Worm (Caenorhabditis elegans) whole organism, L2 larva: Measurements from ENCODE around the gene fbxa-176.

Experiments used
- C34F6.9 ChIP-seq: fragments of 150-350 bp; optimal IDR thresholded peaks from 2 replicates; lab custom pipeline; 2014; ENCODE audit warnings: missing biosample characterization, missing genetic modification characterization
- Y55F3AM.14 ChIP-seq: fragments of 200-800 bp; sonication (Bioruptor generic); optimal IDR thresholded peaks from 2 replicates; lab custom pipeline; 2018; ENCODE audit warnings: mild to moderate bottlenecking, missing genetic modification characterization, missing compliant biosample characterization
- ZK546.5 ChIP-seq: sonication (generic microtip); optimal IDR thresholded peaks from 2 replicates; lab custom pipeline; 2017; ENCODE audit warnings: missing biosample characterization, missing genetic modification characterization
- alr-1 ChIP-seq: fragments of 150-350 bp; optimal IDR thresholded peaks from 2 replicates; lab custom pipeline; 2014; ENCODE audit warnings: missing biosample characterization, missing genetic modification characterization
- aly-2 ChIP-seq: fragments of 150-350 bp; optimal IDR thresholded peaks from 2 replicates; lab custom pipeline; 2014; ENCODE audit warnings: missing biosample characterization, missing genetic modification characterization
- ama-1 ChIP-seq: fragments of 150-350 bp; optimal IDR thresholded peaks from 2 replicates; lab custom pipeline; 2018; ENCODE audit warnings: inconsistent platforms
- blmp-1 ChIP-seq: sonication (generic microtip); optimal IDR thresholded peaks from 2 replicates; lab custom pipeline; 2017; ENCODE audit warnings: missing genetic modification characterization, mild to moderate bottlenecking, missing compliant biosample characterization, antibody characterized with exemption, moderate library complexity; ENCODE audit not compliant: insufficient read depth
- ceh-82 ChIP-seq: fragments of 150-350 bp; optimal IDR thresholded peaks from 2 replicates; lab custom pipeline; 2014; ENCODE audit warnings: missing biosample characterization, missing genetic modification characterization
- crh-2 ChIP-seq: sonication (generic microtip); optimal IDR thresholded peaks from 2 replicates; lab custom pipeline; 2017; ENCODE audit warnings: missing biosample characterization, missing genetic modification characterization
- dmd-4 ChIP-seq: sonication (generic microtip); optimal IDR thresholded peaks from 2 replicates; lab custom pipeline; 2017; ENCODE audit warnings: missing biosample characterization, missing genetic modification characterization
- elt-1 ChIP-seq: fragments of 150-350 bp; optimal IDR thresholded peaks from 2 replicates; lab custom pipeline; 2014; ENCODE audit warnings: missing biosample characterization, missing genetic modification characterization
- elt-3 ChIP-seq: sonication (generic microtip); optimal IDR thresholded peaks from 2 replicates; lab custom pipeline; 2017; ENCODE audit warnings: missing biosample characterization, missing genetic modification characterization
- fos-1 ChIP-seq: fragments of 150-350 bp; optimal IDR thresholded peaks from 2 replicates; lab custom pipeline; 2014; ENCODE audit warnings: missing biosample characterization, missing genetic modification characterization
- gmeb-1 ChIP-seq: fragments of 150-350 bp; optimal IDR thresholded peaks from 2 replicates; lab custom pipeline; 2014; ENCODE audit warnings: missing biosample characterization, missing genetic modification characterization
- lin-11 ChIP-seq: fragments of 150-350 bp; sonication (generic microtip); optimal IDR thresholded peaks from 2 replicates; lab custom pipeline; 2014; ENCODE audit warnings: missing biosample characterization, missing genetic modification characterization, inconsistent platforms, mixed read lengths
- lin-39 ChIP-seq: fragments of 150-350 bp; optimal IDR thresholded peaks from 2 replicates; lab custom pipeline; 2014; ENCODE audit warnings: missing biosample characterization, missing genetic modification reagents, missing genetic modification characterization
- lsy-2 ChIP-seq, 2 experiments: fragments of 150-350 bp in 1 of 2; sonication (generic microtip) in 1 of 2; optimal IDR thresholded peaks; 2 replicates each; lab custom pipeline; 2014 to 2017; ENCODE audit warnings: missing biosample characterization in 2 of 2, missing genetic modification characterization in 2 of 2
- mab-5 ChIP-seq: fragments of 150-350 bp; optimal IDR thresholded peaks from 2 replicates; lab custom pipeline; 2014; ENCODE audit warnings: missing biosample characterization, missing genetic modification characterization
- mbf-1 ChIP-seq: sonication (generic microtip); optimal IDR thresholded peaks from 2 replicates; lab custom pipeline; 2017; ENCODE audit warnings: missing biosample characterization, missing genetic modification characterization
- mdl-1 ChIP-seq, 2 experiments: fragments of 150-350 bp in 1 of 2; sonication (generic microtip) in 1 of 2; optimal IDR thresholded peaks; 2 replicates each; lab custom pipeline; 2017; ENCODE audit warnings: missing biosample characterization in 2 of 2, missing genetic modification characterization in 2 of 2
- nhr-11 ChIP-seq: fragments of 150-350 bp; optimal IDR thresholded peaks from 2 replicates; lab custom pipeline; 2014; ENCODE audit warnings: missing biosample characterization, missing genetic modification characterization
- nhr-12 ChIP-seq: fragments of 150-350 bp; optimal IDR thresholded peaks from 2 replicates; lab custom pipeline; 2014; ENCODE audit warnings: missing biosample characterization, missing genetic modification characterization
- nhr-21 ChIP-seq: fragments of 150-350 bp; optimal IDR thresholded peaks from 2 replicates; lab custom pipeline; 2014; ENCODE audit warnings: missing biosample characterization, missing genetic modification characterization
- nhr-237 ChIP-seq: fragments of 150-350 bp; optimal IDR thresholded peaks from 2 replicates; lab custom pipeline; 2014; ENCODE audit warnings: missing biosample characterization, missing genetic modification characterization
- nhr-25 ChIP-seq: fragments of 150-350 bp; sonication (generic microtip); optimal IDR thresholded peaks from 3 replicates; lab custom pipeline; 2014; ENCODE audit warnings: missing biosample characterization, missing genetic modification characterization
- nhr-6 ChIP-seq: fragments of 150-350 bp; optimal IDR thresholded peaks from 2 replicates; lab custom pipeline; 2014; ENCODE audit warnings: missing biosample characterization, missing genetic modification characterization
- nhr-77 ChIP-seq: fragments of 150-350 bp; optimal IDR thresholded peaks from 2 replicates; lab custom pipeline; 2014; ENCODE audit warnings: missing biosample characterization, missing genetic modification characterization
- skn-1 ChIP-seq: sonication (generic microtip); optimal IDR thresholded peaks from 2 replicates; lab custom pipeline; 2017; ENCODE audit warnings: missing biosample characterization, missing genetic modification characterization
- sma-9 ChIP-seq, 2 experiments: fragments of 150-350 bp in 1 of 2; sonication (generic microtip) in 1 of 2; optimal IDR thresholded peaks; 2 replicates each; lab custom pipeline; 2014 to 2016; ENCODE audit warnings: missing genetic modification characterization in 2 of 2, mild to moderate bottlenecking in 1 of 2, missing biosample characterization in 1 of 2, missing compliant biosample characterization in 1 of 2, missing genetic modification reagents in 1 of 2, moderate library complexity in 1 of 2
- snpc-4 ChIP-seq: fragments of 150-350 bp; optimal IDR thresholded peaks from 2 replicates; lab custom pipeline; 2014; ENCODE audit warnings: missing biosample characterization, missing genetic modification characterization
- unc-55 ChIP-seq: fragments of 150-350 bp; sonication (generic microtip); optimal IDR thresholded peaks from 3 replicates; lab custom pipeline; 2014; ENCODE audit warnings: missing biosample characterization, missing genetic modification reagents, missing genetic modification characterization
- ztf-1 ChIP-seq: fragments of 200-800 bp; sonication (Bioruptor generic); conservative IDR thresholded peaks from 2 replicates; pipeline ENCODE4 v1.3.6; 2022; ENCODE audit warnings: missing genetic modification characterization, missing compliant biosample characterization
- ztf-4 ChIP-seq: fragments of 150-350 bp; optimal IDR thresholded peaks from 2 replicates; lab custom pipeline; 2014; ENCODE audit warnings: missing biosample characterization, missing genetic modification characterization

Gene fbxa-176

DNA sequence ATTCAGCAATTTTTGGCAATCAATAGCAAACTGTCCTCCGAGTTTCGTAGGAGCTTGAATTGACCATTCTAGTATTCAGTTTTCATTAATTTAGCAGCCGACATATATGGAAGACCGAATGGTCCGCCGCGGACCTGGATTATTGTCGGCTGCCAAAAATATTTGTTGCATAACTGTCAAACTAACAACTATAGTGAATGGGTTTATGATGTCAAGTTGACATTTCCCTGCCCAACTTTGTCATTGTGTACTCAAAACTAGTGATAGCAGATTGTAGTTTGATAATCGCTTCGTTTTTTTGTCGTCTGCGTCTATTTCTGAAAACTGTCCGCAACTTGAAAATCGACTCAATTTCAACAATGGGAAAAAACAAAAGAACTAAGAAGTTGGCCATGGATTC is at the start of gene fbxa-176:
Gene fbxa-176, plus strand, starts transcription at position 314 of the 400 bp plus-strand sequence.
- TF ChIP-seq unc-55 (GFP tag; lab: Kevin White, UChicago): no peak
- no peak for TF ChIP-seq nhr-12 (tag; lab: Kevin White, UChicago)
- TF ChIP-seq nhr-11 (tag; lab: Kevin White, UChicago): no peak
- TF ChIP-seq lin-11 (tag; lab: Kevin White, UChicago): no peak
- peak; percentile 41 for TF ChIP-seq fos-1 (tag; lab: Kevin White, UChicago)
- no peak for TF ChIP-seq nhr-77 (tag; lab: Kevin White, UChicago)

ce11 chrV:17500055-17500454 is 49.4 kb upstream of the fbxa-176 start:
- TF ChIP-seq unc-55 (GFP tag; lab: Kevin White, UChicago): no peak
- no peak for TF ChIP-seq lsy-2 (tag; optimal IDR thresholded peaks at IDR 0.05; lab: Kevin White, UChicago)
- TF ChIP-seq skn-1 (tag; lab: Kevin White, UChicago): no peak
- TF ChIP-seq blmp-1 (tag; lab: Kevin White, UChicago): no peak
- no peak for TF ChIP-seq C34F6.9 (tag; lab: Kevin White, UChicago)
- TF ChIP-seq fos-1 (tag; lab: Kevin White, UChicago): no peak
- no peak for TF ChIP-seq aly-2 (tag; lab: Kevin White, UChicago)
- no peak for TF ChIP-seq nhr-237 (tag; lab: Kevin White, UChicago)
- no peak for TF ChIP-seq crh-2
- TF ChIP-seq Y55F3AM.14: no peak
- no peak for TF ChIP-seq gmeb-1 (tag; lab: Kevin White, UChicago)
- no peak for TF ChIP-seq sma-9 (GFP tag; optimal IDR thresholded peaks at IDR 0.05; lab: Kevin White, UChicago)
- no peak for TF ChIP-seq sma-9 (tag; optimal IDR thresholded peaks at IDR 0.05; lab: Kevin White, UChicago)
- TF ChIP-seq elt-1 (tag; lab: Kevin White, UChicago): no peak
- TF ChIP-seq dmd-4 (tag; lab: Kevin White, UChicago): no peak
- no peak for TF ChIP-seq elt-3 (tag; lab: Kevin White, UChicago)
- no peak for TF ChIP-seq ztf-4
- TF ChIP-seq alr-1 (tag; lab: Kevin White, UChicago): no peak
- no peak for TF ChIP-seq ceh-82 (tag; lab: Kevin White, UChicago)

- TF ChIP-seq ztf-4: no peak
- TF ChIP-seq nhr-21 (tag; lab: Kevin White, UChicago): no peak
- no peak for TF ChIP-seq mbf-1 (tag; lab: Kevin White, UChicago)
- TF ChIP-seq elt-1 (tag; lab: Kevin White, UChicago): no peak
These were observed 43.2 kb upstream of the fbxa-176 start, which contains the start of gene srw-31 for ce11 chrV:17506289-17506688. srw-31 (plus strand) TSS chrV:17506589.

DNA sequence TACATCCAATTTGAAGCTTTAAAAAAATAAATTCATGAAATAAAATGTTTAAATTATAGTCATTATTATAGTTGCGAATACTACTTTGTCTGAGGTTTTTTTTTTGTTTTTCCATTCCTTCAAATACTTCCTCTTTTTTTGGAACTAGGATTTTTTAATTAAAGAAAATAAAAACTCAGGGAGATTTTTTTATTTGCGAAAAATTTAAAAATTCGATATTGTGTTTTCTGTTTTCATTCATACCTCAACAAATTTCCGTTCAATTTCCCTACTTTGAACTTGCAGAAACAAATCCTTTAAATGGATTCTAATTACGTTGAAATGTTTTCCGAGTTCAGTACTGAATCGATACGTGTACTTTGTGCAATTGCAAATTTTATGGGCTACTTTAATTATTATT is 41.0 kb upstream of the fbxa-176 start, which contains the start of gene srw-32:
Gene srw-32, plus strand, starts transcription at position 301 of the 400 bp plus-strand sequence.
- TF ChIP-seq ZK546.5 (tag; lab: Kevin White, UChicago) (no peak), Y55F3AM.14 (no peak), mdl-1 (tag; optimal IDR thresholded peaks at IDR 0.05; lab: Kevin White, UChicago) (no peak), lin-39 (tag; lab: Kevin White, UChicago) (no peak)

DNA sequence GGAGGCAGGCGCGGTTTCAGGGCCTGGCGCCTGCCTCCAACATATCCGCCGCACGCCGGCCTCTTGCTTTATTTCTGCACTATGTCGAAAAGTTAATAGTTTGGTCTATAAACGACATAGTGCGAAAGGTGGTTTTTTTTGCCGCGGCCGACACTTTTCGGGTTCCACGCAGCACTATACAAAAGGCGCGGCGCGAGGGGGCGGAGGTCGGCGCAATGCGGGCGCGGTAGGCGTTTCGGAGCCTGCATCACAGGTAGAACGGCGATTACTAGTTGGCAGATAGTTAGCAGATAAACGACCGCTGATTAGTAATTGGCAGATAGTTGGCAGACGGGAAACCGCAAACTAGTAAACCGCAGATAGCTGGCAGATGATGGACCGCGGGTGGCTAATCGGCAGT is 36.7 kb upstream of the fbxa-176 start:
- TF ChIP-seq nhr-25 (no peak), nhr-237 (tag; lab: Kevin White, UChicago) (no peak), ceh-82 (tag; lab: Kevin White, UChicago) (no peak), nhr-21 (tag; lab: Kevin White, UChicago) (no peak), ama-1 (lab: Kevin White, UChicago) (no peak), crh-2 (no peak)

DNA sequence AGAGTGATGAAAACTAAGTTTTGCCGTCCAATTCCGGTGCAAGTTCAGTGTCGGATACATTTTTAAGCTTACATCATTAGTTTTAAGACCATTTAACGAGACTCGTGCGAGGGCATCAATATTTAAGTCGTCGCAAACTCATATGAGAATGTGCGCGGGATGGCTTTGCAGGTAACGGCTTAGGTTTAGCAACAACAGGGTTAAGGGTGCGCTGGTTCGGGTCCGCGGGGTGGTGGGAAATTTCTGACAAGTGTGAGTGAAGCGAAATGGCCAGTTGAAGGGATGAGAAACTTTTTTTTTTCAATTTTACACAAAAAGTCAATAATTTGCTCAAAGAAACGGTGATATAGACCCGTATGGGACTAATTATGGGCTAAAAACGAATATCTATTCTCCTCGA is 35.6 kb upstream of the fbxa-176 start:
- TF ChIP-seq mab-5 (tag; lab: Kevin White, UChicago) (no peak), blmp-1 (tag; lab: Kevin White, UChicago) (no peak), ztf-1 (GFP tag; lab: Robert Waterston, UW) (no peak), nhr-6 (no peak), crh-2 (no peak), snpc-4 (tag; lab: Kevin White, UChicago) (no peak), Y55F3AM.14 (no peak)
